Worm (Caenorhabditis elegans): ENCODE results near the gene math-14.

- TF ChIP-seq dao-5 (tag; optimal IDR thresholded peaks at IDR 0.05) (no peak), W03F9.2 (tag; optimal IDR thresholded peaks at IDR 0.05) (no peak), him-1 (tag; optimal IDR thresholded peaks at IDR 0.05) (no peak)
Observed at ce11 chrII:1842894-1843293, 26.3 kb upstream of the math-14 start, which contains the start of the genes C52E2.5 and C52E2.4.

Data from whole organism, L4/young adult.